Fruit fly (Drosophila melanogaster) whole organism, embryonic: ENCODE results near the gene CG11975.

Source experiments
- Antp ChIP-seq: fragments of 200-800 bp; sonication (Bioruptor generic); optimal IDR thresholded peaks from 3 replicates; lab custom pipeline; 2016; ENCODE audit warnings: missing biosample characterization, missing genetic modification characterization
- Bdp1 ChIP-seq: fragments of 200-800 bp; sonication (Bioruptor generic); optimal IDR thresholded peaks from 3 replicates; lab custom pipeline; 2016; ENCODE audit warnings: missing biosample characterization, missing genetic modification characterization
- Blimp-1 ChIP-seq: fragments of 200-800 bp; sonication (Bioruptor generic); optimal IDR thresholded peaks from 3 replicates; lab custom pipeline; 2018; ENCODE audit warnings: missing biosample characterization, missing genetic modification characterization, mild to moderate bottlenecking, moderate library complexity, missing genetic modification reagents
- CG11696 ChIP-seq: fragments of 200-800 bp; sonication (Bioruptor generic); IDR thresholded peaks from 2 replicates; pipeline ENCODE4 v1.3.6; 2022; ENCODE audit warnings: missing biosample characterization, missing genetic modification characterization
- CG12104 ChIP-seq: fragments of 200-800 bp; sonication (Bioruptor generic); optimal IDR thresholded peaks from 3 replicates; lab custom pipeline; 2016; ENCODE audit warnings: missing biosample characterization, missing genetic modification characterization
- CG12769 ChIP-seq: fragments of 200-800 bp; sonication (Bioruptor generic); optimal IDR thresholded peaks from 2 replicates; lab custom pipeline; 2019; ENCODE audit warnings: missing biosample characterization, mild to moderate bottlenecking, missing genetic modification characterization, moderate library complexity
- CG15696 ChIP-seq: fragments of 200-800 bp; sonication (Bioruptor generic); optimal IDR thresholded peaks from 2 replicates; lab custom pipeline; 2019; ENCODE audit warnings: missing biosample characterization, mild to moderate bottlenecking, missing genetic modification characterization, moderate library complexity
- CG16815 ChIP-seq: fragments of 200-800 bp; sonication (Bioruptor generic); optimal IDR thresholded peaks from 3 replicates; lab custom pipeline; 2017; ENCODE audit warnings: missing biosample characterization, mild to moderate bottlenecking, missing genetic modification characterization
- CG17186 ChIP-seq: fragments of 200-800 bp; sonication (Bioruptor generic); optimal IDR thresholded peaks from 3 replicates; lab custom pipeline; 2017; ENCODE audit warnings: missing biosample characterization, missing genetic modification reagents, missing genetic modification characterization
- CG2712 ChIP-seq: fragments of 200-800 bp; optimal IDR thresholded peaks from 3 replicates; lab custom pipeline; 2019; ENCODE audit warnings: missing biosample characterization, mild to moderate bottlenecking, missing genetic modification characterization, moderate library complexity
- CG6689 ChIP-seq: fragments of 200-800 bp; sonication (Bioruptor generic); IDR thresholded peaks from 2 replicates; pipeline ENCODE4 v1.3.6; 2022; ENCODE audit warnings: missing biosample characterization, missing genetic modification characterization
- CG7357 ChIP-seq: fragments of 200-800 bp; sonication (Bioruptor generic); IDR thresholded peaks from 3 replicates; pipeline ENCODE4 v1.3.6; 2022; ENCODE audit warnings: missing biosample characterization, missing genetic modification characterization
- CG7786 ChIP-seq: fragments of 200-800 bp; sonication (Bioruptor generic); optimal IDR thresholded peaks from 2 replicates; lab custom pipeline; 2016; ENCODE audit warnings: missing biosample characterization, missing genetic modification characterization
- CG8765 ChIP-seq: fragments of 200-800 bp; sonication (Bioruptor generic); IDR thresholded peaks from 2 replicates; pipeline ENCODE4 v1.3.6; 2022; ENCODE audit warnings: missing biosample characterization, missing genetic modification characterization
- CG8944 ChIP-seq: fragments of 200-800 bp; sonication (Bioruptor generic); optimal IDR thresholded peaks from 3 replicates; lab custom pipeline; 2016; ENCODE audit warnings: missing biosample characterization, missing genetic modification characterization
- CG9727 ChIP-seq: fragments of 200-800 bp; sonication (Bioruptor generic); optimal IDR thresholded peaks from 3 replicates; lab custom pipeline; 2017; ENCODE audit warnings: missing biosample characterization, mild to moderate bottlenecking, missing genetic modification characterization
- Doc3 ChIP-seq: fragments of 200-800 bp; sonication (Bioruptor generic); IDR thresholded peaks from 3 replicates; pipeline ENCODE4 v1.3.6; 2022; ENCODE audit warnings: missing biosample characterization, missing genetic modification characterization; ENCODE audit not compliant: partially characterized antibody
- Dp ChIP-seq: fragments of 200-800 bp; sonication (Bioruptor generic); optimal IDR thresholded peaks from 2 replicates; lab custom pipeline; 2018; ENCODE audit warnings: missing biosample characterization, mild to moderate bottlenecking, missing genetic modification characterization, moderate library complexity
- Hey ChIP-seq: fragments of 200-800 bp; sonication (Bioruptor generic); optimal IDR thresholded peaks from 3 replicates; lab custom pipeline; 2018; ENCODE audit warnings: missing biosample characterization, mild to moderate bottlenecking, missing genetic modification characterization
- MTF-1 ChIP-seq: fragments of 200-800 bp; sonication (Bioruptor generic); optimal IDR thresholded peaks from 2 replicates; lab custom pipeline; 2018; ENCODE audit warnings: missing biosample characterization, mild to moderate bottlenecking, missing genetic modification characterization, borderline replicate concordance
- Max ChIP-seq: fragments of 200-800 bp; sonication (Bioruptor generic); optimal IDR thresholded peaks from 2 replicates; lab custom pipeline; 2016; ENCODE audit warnings: missing biosample characterization, mild to moderate bottlenecking, missing genetic modification characterization
- Myb ChIP-seq: fragments of 200-800 bp; sonication (Bioruptor generic); optimal IDR thresholded peaks from 2 replicates; lab custom pipeline; 2016; ENCODE audit warnings: missing biosample characterization, missing genetic modification characterization
- NC2α ChIP-seq: fragments of 200-800 bp; sonication (Bioruptor generic); optimal IDR thresholded peaks from 2 replicates; lab custom pipeline; 2016; ENCODE audit warnings: missing biosample characterization, missing genetic modification characterization
- NC2β ChIP-seq: fragments of 200-800 bp; sonication (Bioruptor generic); optimal IDR thresholded peaks from 2 replicates; lab custom pipeline; 2016; ENCODE audit warnings: missing biosample characterization, missing genetic modification characterization
- NfI ChIP-seq: fragments of 200-800 bp; sonication (Bioruptor generic); optimal IDR thresholded peaks from 3 replicates; lab custom pipeline; 2018; ENCODE audit warnings: missing biosample characterization, mild to moderate bottlenecking, missing genetic modification characterization, moderate library complexity
- Pdp1 ChIP-seq, 2 experiments: fragments of 200-800 bp; sonication (Bioruptor generic); optimal IDR thresholded peaks; 3 replicates each; lab custom pipeline; 2016; ENCODE audit warnings: missing biosample characterization in 2 of 2, missing genetic modification characterization in 2 of 2, mild to moderate bottlenecking in 1 of 2, moderate library complexity in 1 of 2
- Sox102F ChIP-seq: fragments of 200-800 bp; sonication (Bioruptor generic); optimal IDR thresholded peaks from 2 replicates; lab custom pipeline; 2018; ENCODE audit warnings: missing biosample characterization, mild to moderate bottlenecking, missing genetic modification characterization, moderate library complexity
- bcd ChIP-seq: fragments of 200-800 bp; sonication (Bioruptor generic); optimal IDR thresholded peaks from 2 replicates; lab custom pipeline; 2017; ENCODE audit warnings: missing biosample characterization, mild to moderate bottlenecking, missing genetic modification characterization
- cg ChIP-seq: fragments of 200-800 bp; sonication (Bioruptor generic); optimal IDR thresholded peaks from 3 replicates; lab custom pipeline; 2019; ENCODE audit warnings: missing biosample characterization, mild to moderate bottlenecking, missing genetic modification characterization, moderate library complexity
- crol ChIP-seq: fragments of 200-800 bp; sonication (Bioruptor generic); IDR thresholded peaks from 2 replicates; pipeline ENCODE4 v1.3.6; 2022; ENCODE audit warnings: missing biosample characterization, missing genetic modification characterization
- crp ChIP-seq, 2 experiments: fragments of 200-800 bp; sonication (Bioruptor generic); optimal IDR thresholded peaks; 2 replicates in 1 of 2; 3 replicates in 1 of 2; lab custom pipeline; 2017; ENCODE audit warnings: missing biosample characterization in 2 of 2, missing genetic modification characterization in 2 of 2, mild to moderate bottlenecking in 1 of 2, moderate library complexity in 1 of 2
- esg ChIP-seq: fragments of 200-800 bp; sonication (Bioruptor generic); conservative IDR thresholded peaks from 2 replicates; pipeline ENCODE4 v1.3.6; 2022; ENCODE audit warnings: missing biosample characterization, missing genetic modification characterization
- gem ChIP-seq: fragments of 200-800 bp; sonication (Bioruptor generic); optimal IDR thresholded peaks from 2 replicates; lab custom pipeline; 2019; ENCODE audit warnings: missing biosample characterization, mild to moderate bottlenecking, missing genetic modification characterization, moderate library complexity
- inv ChIP-seq: fragments of 200-800 bp; sonication (Bioruptor generic); IDR thresholded peaks from 2 replicates; pipeline ENCODE4 v1.3.6; 2022; ENCODE audit warnings: missing biosample characterization, missing genetic modification characterization; ENCODE audit not compliant: partially characterized antibody
- jigr1 ChIP-seq: fragments of 200-800 bp; sonication (Bioruptor generic); IDR thresholded peaks from 3 replicates; pipeline ENCODE4 v1.3.6; 2022; ENCODE audit warnings: missing biosample characterization, missing genetic modification characterization
- kni ChIP-seq: fragments of 200-800 bp; sonication (Bioruptor generic); optimal IDR thresholded peaks from 3 replicates; lab custom pipeline; 2017; ENCODE audit warnings: mild to moderate bottlenecking, missing biosample characterization, missing genetic modification reagents, missing genetic modification characterization
- knrl ChIP-seq: fragments of 200-800 bp; sonication (Bioruptor generic); IDR thresholded peaks from 3 replicates; pipeline ENCODE4 v1.3.6; 2022; ENCODE audit warnings: missing biosample characterization, missing genetic modification characterization; ENCODE audit not compliant: partially characterized antibody
- luna ChIP-seq: fragments of 200-800 bp; sonication (Bioruptor generic); optimal IDR thresholded peaks from 2 replicates; lab custom pipeline; 2016; ENCODE audit warnings: missing biosample characterization, missing genetic modification characterization
- mld ChIP-seq: fragments of 200-800 bp; sonication (Bioruptor generic); IDR thresholded peaks from 3 replicates; pipeline ENCODE4 v1.3.6; 2022; ENCODE audit warnings: missing biosample characterization, missing genetic modification characterization; ENCODE audit not compliant: partially characterized antibody
- odd ChIP-seq: fragments of 200-800 bp; sonication (Bioruptor generic); optimal IDR thresholded peaks from 2 replicates; lab custom pipeline; 2017; ENCODE audit warnings: missing biosample characterization, mild to moderate bottlenecking, missing genetic modification characterization
- onecut ChIP-seq: fragments of 200-800 bp; sonication (Bioruptor generic); IDR thresholded peaks from 2 replicates; pipeline ENCODE4 v1.3.6; 2022; ENCODE audit warnings: missing biosample characterization, missing genetic modification characterization
- otp ChIP-seq: fragments of 200-800 bp; sonication (Bioruptor generic); IDR thresholded peaks from 3 replicates; pipeline ENCODE4, ENCODE4 v1.3.6; 2022; ENCODE audit warnings: missing biosample characterization, missing genetic modification characterization
- psq ChIP-seq: fragments of 200-800 bp; sonication (Bioruptor generic); optimal IDR thresholded peaks from 2 replicates; lab custom pipeline; 2017; ENCODE audit warnings: missing biosample characterization, missing genetic modification characterization
- shn ChIP-seq: fragments of 200-800 bp; sonication (Bioruptor generic); optimal IDR thresholded peaks from 3 replicates; lab custom pipeline; 2016; ENCODE audit warnings: missing biosample characterization, missing genetic modification characterization
- sim ChIP-seq: fragments of 200-800 bp; sonication (Bioruptor generic); IDR thresholded peaks from 2 replicates; pipeline ENCODE4 v1.3.6; 2022; ENCODE audit warnings: missing biosample characterization, missing genetic modification characterization
- trh ChIP-seq: fragments of 200-800 bp; sonication (Bioruptor generic); optimal IDR thresholded peaks from 2 replicates; lab custom pipeline; 2016; ENCODE audit warnings: missing biosample characterization, missing genetic modification characterization
- unpg ChIP-seq: fragments of 200-800 bp; sonication (Bioruptor generic); optimal IDR thresholded peaks from 3 replicates; lab custom pipeline; 2018; ENCODE audit warnings: missing biosample characterization, mild to moderate bottlenecking, missing genetic modification characterization, moderate library complexity
- vfl ChIP-seq: fragments of 200-800 bp; sonication (Bioruptor generic); optimal IDR thresholded peaks from 2 replicates; lab custom pipeline; 2016; ENCODE audit warnings: missing biosample characterization, missing genetic modification characterization

Gene CG11975

DNA sequence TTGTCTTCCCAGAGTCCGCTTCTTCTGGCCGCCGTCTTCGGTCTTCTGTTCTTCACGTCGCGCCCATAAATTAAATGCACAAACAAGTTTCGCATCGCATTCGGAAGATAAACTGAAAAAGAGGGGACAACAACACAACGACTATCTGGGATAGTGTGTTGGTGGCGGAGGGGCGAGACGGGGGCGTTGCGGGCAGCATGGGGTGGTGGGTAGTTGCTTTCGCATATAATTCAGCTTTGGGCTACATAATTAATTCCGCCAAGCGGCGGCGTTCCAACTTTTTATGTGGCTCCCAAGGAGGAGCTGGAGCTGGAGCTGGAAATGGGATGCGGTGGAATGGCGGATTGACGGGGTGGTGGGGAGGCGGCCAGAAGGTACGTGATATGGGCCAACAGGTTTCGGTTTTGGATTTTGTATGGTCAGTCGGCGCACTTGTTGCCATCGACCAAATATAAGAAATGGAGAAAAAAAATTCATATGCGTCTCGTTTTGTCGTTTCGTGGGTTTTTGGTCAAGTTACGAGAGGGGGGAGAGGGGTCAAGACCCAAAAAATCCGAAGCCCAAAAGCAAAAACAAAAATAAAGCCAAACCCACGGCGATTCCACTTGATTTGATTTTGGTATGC lies 23.6 kb upstream of the CG11975 start (continued):
- no peak for TF ChIP-seq otp
- no peak for TF ChIP-seq psq (GFP tag; lab: Kevin White, UChicago)
- TF ChIP-seq Dp (GFP tag; lab: Kevin White, UChicago) = no peak
- TF ChIP-seq esg (GFP tag; lab: Robert Waterston, UW) = no peak
- TF ChIP-seq jigr1 = no peak
- TF ChIP-seq knrl = no peak
- no peak for TF ChIP-seq vfl
- TF ChIP-seq cg (GFP tag; lab: Kevin White, UChicago) = no peak
- TF ChIP-seq CG7786 (GFP tag; lab: Kevin White, UChicago) = no peak
- no peak for TF ChIP-seq CG9727 (GFP tag; lab: Kevin White, UChicago)
- TF ChIP-seq NC2α = no peak
- TF ChIP-seq CG12104 (GFP tag; lab: Kevin White, UChicago) = no peak
- TF ChIP-seq Myb (GFP tag; lab: Kevin White, UChicago) = no peak
- TF ChIP-seq NC2β (GFP tag; lab: Kevin White, UChicago) = no peak
- no peak for TF ChIP-seq CG15696 (tag; lab: Kevin White, UChicago)
- no peak for TF ChIP-seq sim (GFP tag; lab: Robert Waterston, UW)
- no peak for TF ChIP-seq Pdp1 (GFP tag; optimal IDR thresholded peaks at IDR 0.05; lab: Kevin White, UChicago)
- TF ChIP-seq inv (GFP tag; lab: Robert Waterston, UW) = no peak
- TF ChIP-seq Hey (tag; lab: Kevin White, UChicago) = no peak
- no peak for TF ChIP-seq Doc3 (GFP tag; lab: Robert Waterston, UW)
- peak; percentile 74 for TF ChIP-seq crol (GFP tag; lab: Robert Waterston, UW)
- TF ChIP-seq crp (GFP tag; optimal IDR thresholded peaks at IDR 0.05; lab: Kevin White, UChicago) = no peak
- TF ChIP-seq shn = no peak
- TF ChIP-seq CG12769 (tag; lab: Kevin White, UChicago) = peak; percentile 61
- TF ChIP-seq Bdp1 = no peak
- TF ChIP-seq Max (GFP tag; lab: Kevin White, UChicago) = no peak
- no peak for TF ChIP-seq NfI
- no peak for TF ChIP-seq bcd
- TF ChIP-seq CG6689 = no peak
- TF ChIP-seq mld = 0 out of 3 replicates have a peak, but pooled peaks have one; percentile 20
- peak; percentile 96 for TF ChIP-seq kni (GFP tag; lab: Kevin White, UChicago)
- TF ChIP-seq trh (GFP tag; lab: Kevin White, UChicago) = no peak
- TF ChIP-seq Blimp-1 (GFP tag; lab: Kevin White, UChicago) = peak; percentile 32
- TF ChIP-seq unpg (GFP tag; lab: Kevin White, UChicago) = no peak

DNA sequence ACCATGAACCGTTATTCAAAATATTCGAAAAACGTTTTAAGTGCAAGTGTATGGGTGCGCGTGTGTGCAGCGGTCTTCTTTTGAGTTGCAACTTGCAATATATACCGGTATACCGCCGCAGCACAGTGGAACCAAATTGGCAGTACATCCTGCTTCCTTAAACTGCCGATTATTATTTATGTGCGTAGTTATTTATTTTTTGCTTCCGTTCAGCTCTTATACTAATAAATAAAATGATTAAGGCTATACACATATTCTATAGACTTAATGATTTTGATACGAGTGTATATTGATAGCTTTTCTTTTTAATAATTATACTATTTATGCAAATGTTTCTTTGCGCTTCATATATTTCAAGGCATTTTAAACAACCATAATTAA lies 23.1 kb upstream of the CG11975 start:
- TF ChIP-seq CG8944 = no peak
- no peak for TF ChIP-seq CG11696 (GFP tag; lab: Robert Waterston, UW)
- no peak for TF ChIP-seq CG17186
- no peak for TF ChIP-seq CG16815 (GFP tag; lab: Kevin White, UChicago)
- no peak for TF ChIP-seq Antp
- no peak for TF ChIP-seq MTF-1
- TF ChIP-seq CG2712 (tag; lab: Kevin White, UChicago) = peak; percentile 20
- no peak for TF ChIP-seq CG8765 (GFP tag; lab: Robert Waterston, UW)
- TF ChIP-seq Sox102F (GFP tag; lab: Kevin White, UChicago) = peak; percentile 24
- TF ChIP-seq luna (GFP tag; lab: Kevin White, UChicago) = no peak
- no peak for TF ChIP-seq odd
- no peak for TF ChIP-seq CG7357 (GFP tag; lab: Robert Waterston, UW)
- no peak for TF ChIP-seq onecut (GFP tag; lab: Robert Waterston, UW)
- TF ChIP-seq kni (GFP tag; lab: Kevin White, UChicago) = peak; percentile 8
- TF ChIP-seq gem (tag; lab: Kevin White, UChicago) = peak; percentile 21
